Worm (Caenorhabditis elegans) whole organism, late embryonic: ENCODE data around the gene dnc-1.
A peak's percentile ranks its signal among the peaks of the same experiment; 100 is the strongest.

Source experiments
- C08G9.2 ChIP-seq: sonication (generic microtip); optimal IDR thresholded peaks from 2 replicates; lab custom pipeline; 2016; ENCODE audit warnings: mild to moderate bottlenecking, missing genetic modification characterization, moderate library complexity, missing compliant biosample characterization
- C38D4.7 ChIP-seq: fragments of 200-800 bp; sonication (Bioruptor generic); optimal IDR thresholded peaks from 2 replicates; lab custom pipeline; 2018; ENCODE audit warnings: mild to moderate bottlenecking, missing genetic modification characterization, moderate library complexity, missing compliant biosample characterization
- F13H6.1 ChIP-seq: sonication (generic microtip); optimal IDR thresholded peaks from 2 replicates; lab custom pipeline; 2016; ENCODE audit warnings: missing genetic modification characterization, missing compliant biosample characterization
- T23F11.4 ChIP-seq: fragments of 200-800 bp; sonication (Bioruptor generic); optimal IDR thresholded peaks from 2 replicates; lab custom pipeline; 2018; ENCODE audit warnings: mild to moderate bottlenecking, missing genetic modification characterization, missing compliant biosample characterization
- Y22D7AL.16 ChIP-seq: sonication (generic microtip); optimal IDR thresholded peaks from 2 replicates; lab custom pipeline; 2016; ENCODE audit warnings: missing genetic modification characterization, missing compliant biosample characterization
- ahr-1 ChIP-seq: sonication (generic microtip); optimal IDR thresholded peaks from 2 replicates; lab custom pipeline; 2016; ENCODE audit warnings: missing genetic modification characterization, missing compliant biosample characterization
- ama-1 ChIP-seq: fragments of 150-350 bp; optimal IDR thresholded peaks from 2 replicates; lab custom pipeline; 2014
- ceh-14 ChIP-seq: sonication (generic microtip); optimal IDR thresholded peaks from 2 replicates; lab custom pipeline; 2016; ENCODE audit warnings: missing genotype, missing genetic modification characterization, missing compliant biosample characterization
- ceh-19 ChIP-seq: fragments of 200-800 bp; sonication (Bioruptor generic); optimal IDR thresholded peaks from 2 replicates; lab custom pipeline; 2018; ENCODE audit warnings: mild to moderate bottlenecking, missing genetic modification characterization, missing compliant biosample characterization
- ceh-2 ChIP-seq: sonication (generic microtip); optimal IDR thresholded peaks from 2 replicates; lab custom pipeline; 2016; ENCODE audit warnings: missing genotype, missing genetic modification characterization, missing compliant biosample characterization
- ceh-45 ChIP-seq: fragments of 200-800 bp; sonication (Bioruptor generic); IDR thresholded peaks from 2 replicates; pipeline ENCODE4 v1.3.6; 2022; ENCODE audit warnings: missing genetic modification reagents, missing genetic modification characterization, missing compliant biosample characterization
- che-1 ChIP-seq: sonication (generic microtip); optimal IDR thresholded peaks from 2 replicates; lab custom pipeline; 2016; ENCODE audit warnings: mild to moderate bottlenecking, missing genetic modification characterization, missing compliant biosample characterization
- dmd-4 ChIP-seq: sonication (generic microtip); optimal IDR thresholded peaks from 2 replicates; lab custom pipeline; 2016; ENCODE audit warnings: borderline replicate concordance, missing genetic modification characterization, missing compliant biosample characterization
- elt-2 ChIP-seq: sonication (generic microtip); optimal IDR thresholded peaks from 2 replicates; lab custom pipeline; 2016; ENCODE audit warnings: missing genetic modification reagents, missing genetic modification characterization, missing compliant biosample characterization
- fkh-10 ChIP-seq: fragments of 150-350 bp; optimal IDR thresholded peaks from 2 replicates; lab custom pipeline; 2014; ENCODE audit warnings: missing biosample characterization, missing genetic modification reagents, missing genetic modification characterization
- fkh-6 ChIP-seq: sonication (generic microtip); optimal IDR thresholded peaks from 2 replicates; lab custom pipeline; 2016; ENCODE audit warnings: missing genetic modification characterization, missing compliant biosample characterization
- gmeb-2 ChIP-seq: sonication (generic microtip); optimal IDR thresholded peaks from 2 replicates; lab custom pipeline; 2016; ENCODE audit warnings: missing genetic modification characterization, inconsistent platforms, missing compliant biosample characterization
- hlh-13 ChIP-seq: fragments of 200-800 bp; sonication (Bioruptor generic); optimal IDR thresholded peaks from 2 replicates; lab custom pipeline; 2018; ENCODE audit warnings: mild to moderate bottlenecking, missing genetic modification characterization, missing compliant biosample characterization
- hlh-30 ChIP-seq: sonication (generic microtip); optimal IDR thresholded peaks from 2 replicates; lab custom pipeline; 2017; ENCODE audit warnings: antibody characterized with exemption, missing genetic modification characterization, missing compliant biosample characterization; ENCODE audit not compliant: insufficient read depth
- hlh-6 ChIP-seq: sonication (generic microtip); optimal IDR thresholded peaks from 2 replicates; lab custom pipeline; 2016; ENCODE audit warnings: missing genotype, missing genetic modification characterization, missing compliant biosample characterization
- lim-6 ChIP-seq: sonication (generic microtip); optimal IDR thresholded peaks from 2 replicates; lab custom pipeline; 2016; ENCODE audit warnings: missing genetic modification characterization, missing compliant biosample characterization
- lin-11 ChIP-seq: fragments of 200-800 bp; sonication (Bioruptor generic); optimal IDR thresholded peaks from 2 replicates; lab custom pipeline; 2018; ENCODE audit warnings: mild to moderate bottlenecking, missing genetic modification characterization, missing compliant biosample characterization
- madf-2 ChIP-seq: sonication (generic microtip); optimal IDR thresholded peaks from 2 replicates; lab custom pipeline; 2017; ENCODE audit warnings: missing genetic modification characterization, missing compliant biosample characterization
- mec-3 ChIP-seq: sonication (generic microtip); optimal IDR thresholded peaks from 2 replicates; lab custom pipeline; 2016; ENCODE audit warnings: borderline replicate concordance, missing genetic modification characterization, missing compliant biosample characterization
- nfya-1 ChIP-seq: sonication (generic microtip); optimal IDR thresholded peaks from 2 replicates; lab custom pipeline; 2017; ENCODE audit warnings: missing genetic modification characterization, mild to moderate bottlenecking, missing compliant biosample characterization, antibody characterized with exemption, moderate library complexity
- nhr-232 ChIP-seq: sonication (generic microtip); optimal IDR thresholded peaks from 2 replicates; lab custom pipeline; 2016; ENCODE audit warnings: missing genetic modification characterization, missing compliant biosample characterization
- odd-2 ChIP-seq: sonication (generic microtip); optimal IDR thresholded peaks from 2 replicates; lab custom pipeline; 2017; ENCODE audit warnings: antibody characterized with exemption, mild to moderate bottlenecking, missing genetic modification characterization, missing compliant biosample characterization
- pat-9 ChIP-seq: fragments of 200-800 bp; sonication (Bioruptor generic); optimal IDR thresholded peaks from 2 replicates; lab custom pipeline; 2018; ENCODE audit warnings: mild to moderate bottlenecking, missing genetic modification characterization, moderate library complexity, missing compliant biosample characterization
- pax-1 ChIP-seq: fragments of 150-350 bp; optimal IDR thresholded peaks from 2 replicates; lab custom pipeline; 2014; ENCODE audit warnings: missing biosample characterization, missing genetic modification characterization
- pha-2 ChIP-seq: sonication (generic microtip); optimal IDR thresholded peaks from 2 replicates; lab custom pipeline; 2017; ENCODE audit warnings: mild to moderate bottlenecking, missing genetic modification characterization, missing compliant biosample characterization
- pha-4 ChIP-seq: fragments of 150-350 bp; optimal IDR thresholded peaks from 2 replicates; lab custom pipeline; 2018; ENCODE audit warnings: missing biosample characterization, missing genetic modification reagents, missing genetic modification characterization
- pqm-1 ChIP-seq: sonication (generic microtip); optimal IDR thresholded peaks from 2 replicates; lab custom pipeline; 2016; ENCODE audit warnings: missing genetic modification characterization, missing compliant biosample characterization
- pros-1 ChIP-seq: fragments of 150-350 bp; optimal IDR thresholded peaks from 2 replicates; lab custom pipeline; 2014; ENCODE audit warnings: missing biosample characterization, missing genetic modification reagents, missing genetic modification characterization
- ref-2 ChIP-seq: sonication (generic microtip); optimal IDR thresholded peaks from 2 replicates; lab custom pipeline; 2016; ENCODE audit warnings: missing genetic modification characterization, missing compliant biosample characterization
- sdc-2 ChIP-seq: sonication (generic microtip); optimal IDR thresholded peaks from 2 replicates; lab custom pipeline; 2016; ENCODE audit warnings: missing genotype, missing genetic modification characterization, missing compliant biosample characterization
- sox-2 ChIP-seq: fragments of 200-800 bp; sonication (Bioruptor generic); IDR thresholded peaks from 2 replicates; pipeline ENCODE4 v1.3.6; 2022; ENCODE audit warnings: missing genetic modification reagents, missing genetic modification characterization, missing compliant biosample characterization
- syd-9 ChIP-seq: sonication (generic microtip); optimal IDR thresholded peaks from 2 replicates; lab custom pipeline; 2016; ENCODE audit warnings: mild to moderate bottlenecking, missing genetic modification characterization, moderate library complexity, missing compliant biosample characterization
- tbx-2 ChIP-seq: sonication (generic microtip); optimal IDR thresholded peaks from 2 replicates; lab custom pipeline; 2016; ENCODE audit warnings: missing genetic modification characterization, missing compliant biosample characterization
- tbx-7 ChIP-seq: sonication (generic microtip); optimal IDR thresholded peaks from 2 replicates; lab custom pipeline; 2016; ENCODE audit warnings: missing genotype, missing genetic modification characterization, missing compliant biosample characterization
- ttx-3 ChIP-seq: sonication (generic microtip); optimal IDR thresholded peaks from 2 replicates; lab custom pipeline; 2016; ENCODE audit warnings: missing genetic modification reagents, missing genetic modification characterization, missing compliant biosample characterization
- unc-3 ChIP-seq, 2 experiments: fragments of 200-800 bp in 1 of 2; sonication (Bioruptor generic) in 1 of 2; sonication (generic microtip) in 1 of 2; conservative IDR thresholded peaks in 1 of 2; optimal IDR thresholded peaks in 1 of 2; 2 replicates each; pipeline versions ENCODE4 v1.3.6 to Lab custom; 2016 to 2022; ENCODE audit warnings: missing compliant biosample characterization in 2 of 2, missing genetic modification characterization in 2 of 2, missing genetic modification reagents in 1 of 2
- unc-42 ChIP-seq: sonication (generic microtip); optimal IDR thresholded peaks from 2 replicates; lab custom pipeline; 2016; ENCODE audit warnings: missing genotype, missing genetic modification characterization, missing compliant biosample characterization
- unc-55 ChIP-seq: sonication (generic microtip); optimal IDR thresholded peaks from 2 replicates; lab custom pipeline; 2017; ENCODE audit warnings: missing biosample characterization, missing genetic modification reagents, missing genetic modification characterization
- unc-86 ChIP-seq: sonication (generic microtip); optimal IDR thresholded peaks from 2 replicates; lab custom pipeline; 2016; ENCODE audit warnings: missing genetic modification characterization, missing compliant biosample characterization

The dnc-1 gene

DNA sequence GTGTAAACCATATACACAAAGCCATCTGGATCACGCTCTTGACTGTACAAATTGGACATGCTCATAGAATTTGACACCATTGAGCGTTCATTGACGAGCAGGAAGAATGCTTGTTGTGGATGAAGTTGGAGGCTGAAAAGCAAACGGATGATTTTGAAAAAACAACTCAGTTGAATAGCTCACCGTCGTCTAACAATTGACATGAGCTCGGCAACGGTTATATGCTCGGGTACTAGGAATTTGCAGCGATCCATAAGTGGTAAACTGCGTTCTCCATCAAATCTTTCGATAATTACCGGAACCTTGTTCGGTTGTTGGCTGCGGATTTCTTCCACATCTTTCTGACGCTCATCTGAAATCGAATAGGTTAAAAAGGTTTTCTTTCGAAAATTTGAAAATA lies 1.8 kb upstream of the dnc-1 start:
- TF ChIP-seq sdc-2 (tag; lab: Kevin White, UChicago) (no peak), ceh-2 (tag; lab: Kevin White, UChicago) (no peak), unc-55 (no peak), T23F11.4 (GFP tag; lab: Kevin White, UChicago) (no peak), syd-9 (no peak), F13H6.1 (tag; lab: Kevin White, UChicago) (no peak), tbx-2 (no peak), hlh-30 (tag; lab: Kevin White, UChicago) (no peak), hlh-6 (tag; lab: Kevin White, UChicago) (no peak)

DNA sequence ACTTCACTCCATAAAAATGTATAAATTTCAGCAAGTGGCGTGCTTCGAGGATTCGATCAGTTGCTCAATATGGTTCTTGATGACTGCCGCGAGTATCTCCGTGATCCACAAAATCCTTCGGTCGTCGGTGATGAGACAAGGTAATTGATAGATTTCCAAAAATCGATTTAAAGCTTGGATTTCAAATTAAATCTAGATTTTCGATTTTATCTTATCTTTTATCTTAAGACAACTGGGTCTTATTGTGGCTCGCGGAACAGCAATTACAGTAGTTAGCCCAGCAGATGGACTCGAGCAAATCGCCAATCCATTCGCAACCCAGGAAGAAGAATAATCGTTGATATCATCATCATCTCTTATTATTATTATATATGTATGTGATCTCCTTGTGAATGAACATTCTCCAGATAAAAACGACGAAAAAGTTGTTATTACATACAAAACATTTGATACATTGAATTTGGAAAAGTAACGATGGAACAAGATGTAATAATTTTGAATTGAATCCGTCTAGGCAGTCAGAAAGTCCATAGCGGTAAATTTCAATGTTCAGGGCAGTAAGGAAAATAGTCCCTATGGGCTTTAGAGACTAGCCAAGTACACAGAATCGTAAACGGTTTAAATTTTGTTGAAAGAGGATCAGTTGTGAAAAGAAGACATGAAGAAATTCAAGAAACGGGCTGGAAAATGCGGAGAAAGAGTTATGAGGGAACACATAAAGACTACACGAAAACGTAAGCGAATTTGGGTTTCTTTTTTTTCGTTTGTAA lies 959 bp upstream of the dnc-1 start:
- TF ChIP-seq pros-1: no peak
- no peak for TF ChIP-seq pha-2
- TF ChIP-seq ceh-14: no peak
- TF ChIP-seq hlh-13: no peak
- TF ChIP-seq che-1 (tag; lab: Kevin White, UChicago): no peak
- TF ChIP-seq pqm-1 (tag; lab: Kevin White, UChicago): no peak
- TF ChIP-seq unc-55: no peak
- no peak for TF ChIP-seq ttx-3
- TF ChIP-seq sox-2 (GFP tag; lab: Robert Waterston, UW): no peak
- no peak for TF ChIP-seq F13H6.1 (tag; lab: Kevin White, UChicago)
- no peak for TF ChIP-seq ceh-19 (GFP tag; lab: Kevin White, UChicago)
- no peak for TF ChIP-seq dmd-4 (tag; lab: Kevin White, UChicago)
- TF ChIP-seq fkh-6 (tag; lab: Kevin White, UChicago): no peak

ce11 chrIV:10919770-10920169 lies 13.2 kb downstream of the dnc-1 start, which contains the start of gene rbr-2:
TSS of gene rbr-2 (plus strand) at chrIV:10920070.
- no peak for TF ChIP-seq mec-3 (tag; lab: Kevin White, UChicago)
- TF ChIP-seq C08G9.2 (tag; lab: Kevin White, UChicago): no peak
- no peak for TF ChIP-seq unc-42 (tag; lab: Kevin White, UChicago)
- TF ChIP-seq odd-2: no peak
- no peak for TF ChIP-seq fkh-10 (GFP tag; lab: Kevin White, UChicago)
- TF ChIP-seq, all 69 proteins: peak for 0

ce11 chrIV:10918877-10919560 lies 14.0 kb downstream of the dnc-1 start:
- peak; percentile 69 for TF ChIP-seq nfya-1 (tag; lab: Kevin White, UChicago)
- TF ChIP-seq unc-86 (tag; lab: Kevin White, UChicago): no peak
- TF ChIP-seq ref-2 (tag; lab: Kevin White, UChicago): peak; percentile 56
- TF ChIP-seq ahr-1: no peak
- TF ChIP-seq tbx-2: peak; percentile 49
- no peak for TF ChIP-seq pha-4
- no peak for TF ChIP-seq pqm-1 (tag; lab: Kevin White, UChicago)
- no peak for TF ChIP-seq Y22D7AL.16 (tag; lab: Kevin White, UChicago)
- TF ChIP-seq lim-6 (tag; lab: Kevin White, UChicago): no peak
- TF ChIP-seq dmd-4 (tag; lab: Kevin White, UChicago): no peak
- TF ChIP-seq ama-1: no peak
- TF ChIP-seq pax-1 (tag; lab: Kevin White, UChicago): peak; percentile 29
- TF ChIP-seq tbx-7 (tag; lab: Kevin White, UChicago): no peak
- TF ChIP-seq sdc-2 (tag; lab: Kevin White, UChicago): no peak
- TF ChIP-seq pat-9 (tag; lab: Kevin White, UChicago): no peak
- TF ChIP-seq hlh-30 (tag; lab: Kevin White, UChicago): peak; percentile 80
- no peak for TF ChIP-seq lin-11
- peak; percentile 10 for TF ChIP-seq ceh-19 (GFP tag; lab: Kevin White, UChicago)
- TF ChIP-seq che-1 (tag; lab: Kevin White, UChicago): no peak
- TF ChIP-seq madf-2: no peak
- no peak for TF ChIP-seq gmeb-2
- no peak for TF ChIP-seq hlh-13
- no peak for TF ChIP-seq nhr-232 (tag; lab: Kevin White, UChicago)
- TF ChIP-seq unc-3 (GFP tag; conservative IDR thresholded peaks at IDR 0.05; lab: Robert Waterston, UW): no peak
- TF ChIP-seq unc-3 (tag; optimal IDR thresholded peaks at IDR 0.05; lab: Kevin White, UChicago): no peak
- TF ChIP-seq ceh-45 (GFP tag; lab: Robert Waterston, UW): no peak
- no peak for TF ChIP-seq C38D4.7 (GFP tag; lab: Kevin White, UChicago)
- no peak for TF ChIP-seq elt-2 (tag; lab: Kevin White, UChicago)
